Worm (Caenorhabditis elegans) whole organism, L3 larva: ENCODE data around the gene npr-13.
A peak's percentile ranks its signal among the peaks of the same experiment; 100 is the strongest.

Experiments
- R02D3.7 ChIP-seq: fragments of 150-350 bp; optimal IDR thresholded peaks from 2 replicates; lab custom pipeline; 2014; ENCODE audit warnings: missing biosample characterization, missing genetic modification characterization
- ZK546.5 ChIP-seq: sonication (generic microtip); optimal IDR thresholded peaks from 2 replicates; lab custom pipeline; 2017; ENCODE audit warnings: missing biosample characterization, missing genetic modification characterization
- aly-2 ChIP-seq: fragments of 150-350 bp; optimal IDR thresholded peaks from 2 replicates; lab custom pipeline; 2014; ENCODE audit warnings: missing biosample characterization, missing genetic modification characterization
- ama-1 ChIP-seq: fragments of 150-350 bp; optimal IDR thresholded peaks from 2 replicates; lab custom pipeline; 2018
- ceh-16 ChIP-seq: sonication (generic microtip); optimal IDR thresholded peaks from 2 replicates; lab custom pipeline; 2017; ENCODE audit warnings: missing biosample characterization, missing genetic modification characterization
- ceh-28 ChIP-seq: fragments of 150-350 bp; optimal IDR thresholded peaks from 2 replicates; lab custom pipeline; 2014; ENCODE audit warnings: missing biosample characterization, missing genetic modification reagents, missing genetic modification characterization
- ceh-82 ChIP-seq: fragments of 150-350 bp; optimal IDR thresholded peaks from 2 replicates; lab custom pipeline; 2014; ENCODE audit warnings: missing biosample characterization, missing genetic modification characterization
- ceh-9 ChIP-seq: sonication (generic microtip); optimal IDR thresholded peaks from 2 replicates; lab custom pipeline; 2018; ENCODE audit warnings: missing biosample characterization, missing genetic modification characterization
- daf-12 ChIP-seq: fragments of 150-350 bp; optimal IDR thresholded peaks from 2 replicates; lab custom pipeline; 2014; ENCODE audit warnings: missing biosample characterization, missing genetic modification reagents, missing genetic modification characterization
- egl-27 ChIP-seq: sonication (generic microtip); optimal IDR thresholded peaks from 4 replicates; lab custom pipeline; 2017; ENCODE audit warnings: missing biosample characterization, missing genetic modification reagents, missing genetic modification characterization
- egl-5 ChIP-seq: fragments of 150-350 bp; optimal IDR thresholded peaks from 2 replicates; lab custom pipeline; 2017; ENCODE audit warnings: missing biosample characterization, missing genetic modification reagents, missing genetic modification characterization, inconsistent platforms
- elt-1 ChIP-seq: fragments of 150-350 bp; optimal IDR thresholded peaks from 2 replicates; lab custom pipeline; 2014; ENCODE audit warnings: missing biosample characterization, missing genetic modification characterization
- elt-2 ChIP-seq: sonication (generic microtip); optimal IDR thresholded peaks from 2 replicates; lab custom pipeline; 2016; ENCODE audit warnings: missing genetic modification reagents, mild to moderate bottlenecking, missing genetic modification characterization, missing compliant biosample characterization
- elt-3 ChIP-seq, 3 experiments: fragments of 150-350 bp in 1 of 3; sonication (generic microtip) in 2 of 3; optimal IDR thresholded peaks; 2 replicates in 2 of 3; 4 replicates in 1 of 3; lab custom pipeline; 2014 to 2017; ENCODE audit warnings: missing biosample characterization in 3 of 3, missing genetic modification characterization in 3 of 3
- eor-1 ChIP-seq, 2 experiments: fragments of 150-350 bp; optimal IDR thresholded peaks; 2 replicates each; lab custom pipeline; 2014 to 2018; ENCODE audit warnings: missing biosample characterization in 2 of 2, missing genetic modification characterization in 2 of 2
- fkh-2 ChIP-seq: fragments of 150-350 bp; optimal IDR thresholded peaks from 2 replicates; lab custom pipeline; 2014; ENCODE audit warnings: missing biosample characterization, missing genetic modification reagents, missing genetic modification characterization
- hmg-11 ChIP-seq: sonication (generic microtip); optimal IDR thresholded peaks from 2 replicates; lab custom pipeline; 2016; ENCODE audit warnings: missing genetic modification characterization, missing compliant biosample characterization
- jun-1 ChIP-seq: fragments of 150-350 bp; optimal IDR thresholded peaks from 2 replicates; lab custom pipeline; 2014; ENCODE audit warnings: missing biosample characterization, missing genetic modification reagents, missing genetic modification characterization
- lin-15B ChIP-seq: fragments of 150-350 bp; optimal IDR thresholded peaks from 2 replicates; lab custom pipeline; 2014; ENCODE audit warnings: missing biosample characterization, missing genetic modification characterization
- lin-39 ChIP-seq: fragments of 150-350 bp; optimal IDR thresholded peaks from 2 replicates; lab custom pipeline; 2018; ENCODE audit warnings: missing biosample characterization, missing genetic modification reagents, missing genetic modification characterization
- lsy-12 ChIP-seq: sonication (generic microtip); optimal IDR thresholded peaks from 2 replicates; lab custom pipeline; 2016; ENCODE audit warnings: mild to moderate bottlenecking, missing genetic modification characterization, missing compliant biosample characterization
- mdl-1 ChIP-seq: fragments of 150-350 bp; optimal IDR thresholded peaks from 2 replicates; lab custom pipeline; 2014; ENCODE audit warnings: missing biosample characterization, missing genetic modification characterization
- mml-1 ChIP-seq: fragments of 150-350 bp; sonication (generic microtip); optimal IDR thresholded peaks from 3 replicates; lab custom pipeline; 2014; ENCODE audit warnings: missing biosample characterization, missing genetic modification characterization
- nfya-1 ChIP-seq: sonication (generic microtip); optimal IDR thresholded peaks from 2 replicates; lab custom pipeline; 2017; ENCODE audit warnings: missing genetic modification characterization, mild to moderate bottlenecking, missing compliant biosample characterization, antibody characterized with exemption, moderate library complexity; ENCODE audit not compliant: insufficient read depth
- nhr-12 ChIP-seq: fragments of 150-350 bp; optimal IDR thresholded peaks from 2 replicates; lab custom pipeline; 2014; ENCODE audit warnings: missing biosample characterization, missing genetic modification characterization
- nhr-23 ChIP-seq: fragments of 150-350 bp; optimal IDR thresholded peaks from 2 replicates; lab custom pipeline; 2014; ENCODE audit warnings: missing biosample characterization, missing genetic modification reagents, missing genetic modification characterization
- nhr-25 ChIP-seq: sonication (generic microtip); optimal IDR thresholded peaks from 2 replicates; lab custom pipeline; 2017; ENCODE audit warnings: missing biosample characterization, missing genetic modification characterization
- nhr-28 ChIP-seq: fragments of 150-350 bp; optimal IDR thresholded peaks from 2 replicates; lab custom pipeline; 2014; ENCODE audit warnings: missing biosample characterization, missing genetic modification characterization
- nhr-43 ChIP-seq: sonication (generic microtip); optimal IDR thresholded peaks from 2 replicates; lab custom pipeline; 2016; ENCODE audit warnings: mild to moderate bottlenecking, missing genetic modification characterization, missing compliant biosample characterization; ENCODE audit not compliant: poor library complexity, severe bottlenecking
- nhr-67 ChIP-seq: fragments of 150-350 bp; optimal IDR thresholded peaks from 2 replicates; lab custom pipeline; 2014; ENCODE audit warnings: missing biosample characterization, missing genetic modification characterization
- nhr-76 ChIP-seq: fragments of 150-350 bp; sonication (generic microtip); optimal IDR thresholded peaks from 5 replicates; lab custom pipeline; 2014; ENCODE audit warnings: missing biosample characterization, missing genetic modification characterization
- nhr-77 ChIP-seq: fragments of 150-350 bp; optimal IDR thresholded peaks from 2 replicates; lab custom pipeline; 2014; ENCODE audit warnings: missing biosample characterization, missing genetic modification characterization
- pha-4 ChIP-seq: fragments of 150-350 bp; optimal IDR thresholded peaks from 2 replicates; lab custom pipeline; 2014; ENCODE audit warnings: missing biosample characterization, missing genetic modification reagents, missing genetic modification characterization
- pqm-1 ChIP-seq: fragments of 150-350 bp; optimal IDR thresholded peaks from 2 replicates; lab custom pipeline; 2017; ENCODE audit warnings: missing biosample characterization, missing genetic modification characterization, inconsistent platforms
- sea-2 ChIP-seq: fragments of 150-350 bp; sonication (generic microtip); optimal IDR thresholded peaks from 4 replicates; lab custom pipeline; 2014; ENCODE audit warnings: missing biosample characterization, missing genetic modification reagents, missing genetic modification characterization
- skn-1 ChIP-seq: fragments of 150-350 bp; optimal IDR thresholded peaks from 2 replicates; lab custom pipeline; 2014; ENCODE audit warnings: missing biosample characterization, missing genetic modification characterization
- snpc-4 ChIP-seq: fragments of 150-350 bp; optimal IDR thresholded peaks from 2 replicates; lab custom pipeline; 2014; ENCODE audit warnings: missing biosample characterization, missing genetic modification characterization
- tbx-2 ChIP-seq: sonication (generic microtip); optimal IDR thresholded peaks from 2 replicates; lab custom pipeline; 2016; ENCODE audit warnings: mild to moderate bottlenecking, missing genetic modification characterization, missing compliant biosample characterization
- unc-39 ChIP-seq: sonication (generic microtip); optimal IDR thresholded peaks from 4 replicates; lab custom pipeline; 2017; ENCODE audit warnings: missing biosample characterization, missing genetic modification characterization
- unc-62 ChIP-seq: fragments of 150-350 bp; sonication (generic microtip); optimal IDR thresholded peaks from 4 replicates; lab custom pipeline; 2014; ENCODE audit warnings: missing biosample characterization, missing genetic modification reagents, missing genetic modification characterization
- zag-1 ChIP-seq: fragments of 150-350 bp; optimal IDR thresholded peaks from 2 replicates; lab custom pipeline; 2014; ENCODE audit warnings: missing biosample characterization, missing genetic modification characterization
- ztf-11 ChIP-seq: fragments of 150-350 bp; optimal IDR thresholded peaks from 2 replicates; lab custom pipeline; 2014; ENCODE audit warnings: missing biosample characterization, missing genetic modification characterization
- ztf-4 ChIP-seq: fragments of 150-350 bp; optimal IDR thresholded peaks from 2 replicates; lab custom pipeline; 2014; ENCODE audit warnings: missing biosample characterization, missing genetic modification characterization

Gene npr-13

DNA sequence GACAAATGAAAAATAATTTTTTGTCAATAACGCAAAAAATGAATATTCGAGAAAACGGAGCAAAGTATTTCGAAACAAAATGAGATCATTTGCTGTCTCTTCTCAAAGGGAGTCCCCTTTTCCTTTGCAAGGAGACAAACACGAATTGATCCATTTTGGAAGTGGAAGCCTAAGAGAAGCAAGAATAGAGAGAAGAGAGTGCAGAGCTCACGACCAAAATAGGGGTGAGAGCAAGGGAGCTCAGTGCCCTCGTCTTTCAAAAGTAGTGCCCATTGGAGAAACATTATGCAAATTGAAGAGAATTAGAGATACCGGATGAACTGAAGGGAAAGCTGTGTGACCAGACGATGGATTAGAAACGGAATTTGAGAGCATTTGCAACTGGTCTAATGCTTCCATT lies 7.2 kb downstream of the npr-13 start (continued):
- no peak for TF ChIP-seq egl-27 (tag; lab: Kevin White, UChicago)
- TF ChIP-seq daf-12 (tag; lab: Kevin White, UChicago): no peak
- TF ChIP-seq ceh-16: no peak
- no peak for TF ChIP-seq nhr-28 (tag; lab: Kevin White, UChicago)
- peak; percentile 84 for TF ChIP-seq lin-39 (tag; lab: Kevin White, UChicago)
- no peak for TF ChIP-seq nhr-76 (tag; lab: Kevin White, UChicago)
- TF ChIP-seq egl-5: no peak
- no peak for TF ChIP-seq elt-3 (tag; optimal IDR thresholded peaks at IDR 0.05; lab: Kevin White, UChicago)
- TF ChIP-seq ceh-82 (tag; lab: Kevin White, UChicago): no peak

- TF ChIP-seq pha-4 (tag; lab: Kevin White, UChicago): peak; percentile 41
- no peak for TF ChIP-seq skn-1 (tag; lab: Kevin White, UChicago)
- no peak for TF ChIP-seq egl-5
- peak; percentile 82 for TF ChIP-seq pqm-1
- no peak for TF ChIP-seq fkh-2 (tag; lab: Kevin White, UChicago)
- no peak for TF ChIP-seq mdl-1 (tag; lab: Kevin White, UChicago)
- TF ChIP-seq ama-1: peak; percentile 68
- TF ChIP-seq elt-2 (tag; lab: Kevin White, UChicago): peak; percentile 87
- no peak for TF ChIP-seq ZK546.5 (tag; lab: Kevin White, UChicago)
Measured at ce11 chrV:14850530-14850929, 7.9 kb downstream of the npr-13 start.

ce11 chrV:14849628-14850027 lies 8.8 kb downstream of the npr-13 start:
- TF ChIP-seq nhr-43 (tag; lab: Kevin White, UChicago): peak; percentile 88
- TF ChIP-seq jun-1: peak; percentile 25
- TF ChIP-seq nhr-28 (tag; lab: Kevin White, UChicago): no peak
- peak; percentile 51 for TF ChIP-seq lsy-12
- TF ChIP-seq nhr-67 (tag; lab: Kevin White, UChicago): no peak
- no peak for TF ChIP-seq daf-12 (tag; lab: Kevin White, UChicago)
- TF ChIP-seq fkh-2 (tag; lab: Kevin White, UChicago): no peak
- TF ChIP-seq nhr-77 (tag; lab: Kevin White, UChicago): no peak
- TF ChIP-seq tbx-2 (tag; lab: Kevin White, UChicago): peak; percentile 9
- TF ChIP-seq mml-1 (tag; lab: Kevin White, UChicago): no peak
- TF ChIP-seq skn-1 (tag; lab: Kevin White, UChicago): no peak
- TF ChIP-seq elt-3 (tag; optimal IDR thresholded peaks at IDR 0.05; lab: Kevin White, UChicago): peak in 2 of 3 experiments; percentile 67 to 83
- TF ChIP-seq lin-39 (tag; lab: Kevin White, UChicago): peak; percentile 54
- no peak for TF ChIP-seq egl-27 (tag; lab: Kevin White, UChicago)
- TF ChIP-seq mdl-1 (tag; lab: Kevin White, UChicago): peak; percentile 43
- TF ChIP-seq nhr-12 (tag; lab: Kevin White, UChicago): no peak
- TF ChIP-seq R02D3.7 (tag; lab: Kevin White, UChicago): no peak
- peak; percentile 54 for TF ChIP-seq hmg-11 (tag; lab: Kevin White, UChicago)
- no peak for TF ChIP-seq sea-2 (GFP tag; lab: Kevin White, UChicago)
- peak; percentile 81 for TF ChIP-seq pha-4 (tag; lab: Kevin White, UChicago)
- TF ChIP-seq pqm-1: peak; percentile 63
- TF ChIP-seq nhr-76 (tag; lab: Kevin White, UChicago): no peak
- TF ChIP-seq ceh-28: no peak
- TF ChIP-seq ztf-11 (tag; lab: Kevin White, UChicago): no peak
- no peak for TF ChIP-seq elt-1 (tag; lab: Kevin White, UChicago)
- no peak for TF ChIP-seq egl-5
- no peak for TF ChIP-seq ceh-16
- TF ChIP-seq ztf-4 (tag; lab: Kevin White, UChicago): no peak
- no peak for TF ChIP-seq ZK546.5 (tag; lab: Kevin White, UChicago)
- TF ChIP-seq nhr-23 (tag; lab: Kevin White, UChicago): peak; percentile 85
- no peak for TF ChIP-seq unc-62 (GFP tag; lab: Kevin White, UChicago)
- TF ChIP-seq ceh-9 (tag; lab: Kevin White, UChicago): no peak
- TF ChIP-seq eor-1 (tag; optimal IDR thresholded peaks at IDR 0.05; lab: Kevin White, UChicago): no peak
- peak; percentile 5 for TF ChIP-seq lin-15B (tag; lab: Kevin White, UChicago)
- peak; percentile 78 for TF ChIP-seq elt-2 (tag; lab: Kevin White, UChicago)
- TF ChIP-seq zag-1: no peak
- TF ChIP-seq aly-2 (tag; lab: Kevin White, UChicago): no peak
- peak; percentile 70 for TF ChIP-seq nhr-25 (tag; lab: Kevin White, UChicago)
- TF ChIP-seq nfya-1 (tag; lab: Kevin White, UChicago): peak; percentile 59
- peak; percentile 53 for TF ChIP-seq ama-1
- no peak for TF ChIP-seq ceh-82 (tag; lab: Kevin White, UChicago)
- no peak for TF ChIP-seq unc-39
- TF ChIP-seq snpc-4 (tag; lab: Kevin White, UChicago): peak; percentile 70
